Fruit fly (Drosophila melanogaster) whole organism, adult: ENCODE results near the gene Osi19.

Source experiments
- CG1620 ChIP-seq: fragments of 200-800 bp; sonication (Bioruptor generic); optimal IDR thresholded peaks from 2 replicates; lab custom pipeline; 2016; ENCODE audit warnings: missing biosample characterization, missing genetic modification characterization
- CG33017 ChIP-seq: fragments of 200-800 bp; sonication (Bioruptor generic); optimal IDR thresholded peaks from 2 replicates; lab custom pipeline; 2018; ENCODE audit warnings: missing biosample characterization, mild to moderate bottlenecking, missing genetic modification characterization, moderate library complexity
- Hr96 ChIP-seq: fragments of 200-800 bp; sonication (Bioruptor generic); optimal IDR thresholded peaks from 2 replicates; lab custom pipeline; 2016; ENCODE audit warnings: missing biosample characterization, missing genetic modification characterization
- Mnt ChIP-seq: fragments of 200-800 bp; sonication (Bioruptor generic); optimal IDR thresholded peaks from 2 replicates; lab custom pipeline; 2016; ENCODE audit warnings: missing biosample characterization, mild to moderate bottlenecking, missing genetic modification characterization
- cnc ChIP-seq, 2 experiments: fragments of >200 bp; optimal IDR thresholded peaks; 2 replicates each; lab custom pipeline; 2017
- kay ChIP-seq: fragments of 200-800 bp; sonication (Bioruptor generic); peaks from one replicate; lab custom pipeline; 2016; ENCODE audit warnings: missing biosample characterization, missing genetic modification characterization, borderline replicate concordance
- tj ChIP-seq: fragments of 200-800 bp; sonication (Bioruptor generic); optimal IDR thresholded peaks from 3 replicates; lab custom pipeline; 2017; ENCODE audit warnings: missing biosample characterization, mild to moderate bottlenecking, missing genetic modification characterization, moderate library complexity

- TF ChIP-seq Mnt (GFP tag; lab: Kevin White, UChicago) (no peak), CG1620 (GFP tag; lab: Kevin White, UChicago) (no peak), Hr96 (GFP tag; lab: Kevin White, UChicago) (no peak), cnc (optimal IDR thresholded peaks at IDR 0.05; lab: Kevin White, UChicago) (no peak), kay (GFP tag; lab: Kevin White, UChicago) (no peak), tj (GFP tag; lab: Kevin White, UChicago) (no peak), CG33017 (tag; lab: Kevin White, UChicago) (no peak)
These were observed 39.1 kb downstream of the Osi19 start, which contains the start of gene CG42564 for dm6 chr3R:6374307-6374574.
